Fruit fly (Drosophila melanogaster) whole organism, embryonic: ENCODE data around the gene CG32333.
A peak's percentile ranks its signal among the peaks of the same experiment; 100 is the strongest.

Source experiments
- Asciz ChIP-seq: fragments of 200-800 bp; sonication (Bioruptor generic); optimal IDR thresholded peaks from 2 replicates; lab custom pipeline; 2017; ENCODE audit warnings: missing biosample characterization, mild to moderate bottlenecking, missing genetic modification characterization, missing genetic modification reagents
- CG10209 ChIP-seq: fragments of 200-800 bp; sonication (Bioruptor generic); optimal IDR thresholded peaks from 3 replicates; lab custom pipeline; 2017; ENCODE audit warnings: missing biosample characterization, mild to moderate bottlenecking, missing genetic modification characterization, missing genetic modification reagents
- CG10366 ChIP-seq: fragments of 200-800 bp; sonication (Bioruptor generic); IDR thresholded peaks from 2 replicates; pipeline ENCODE4 v1.3.6; 2022; ENCODE audit warnings: missing biosample characterization, missing genetic modification characterization
- CG11504 ChIP-seq: fragments of 200-800 bp; sonication (Bioruptor generic); optimal IDR thresholded peaks from 3 replicates; lab custom pipeline; 2019; ENCODE audit warnings: missing biosample characterization, mild to moderate bottlenecking, missing genetic modification characterization, moderate library complexity
- CG13296 ChIP-seq: fragments of 200-800 bp; sonication (Bioruptor generic); optimal IDR thresholded peaks from 3 replicates; lab custom pipeline; 2018; ENCODE audit warnings: missing biosample characterization, mild to moderate bottlenecking, missing genetic modification characterization
- CG13424 ChIP-seq: fragments of 200-800 bp; sonication (Bioruptor generic); optimal IDR thresholded peaks from 2 replicates; lab custom pipeline; 2019; ENCODE audit warnings: missing biosample characterization, mild to moderate bottlenecking, missing genetic modification characterization, moderate library complexity
- CG13894 ChIP-seq: fragments of 200-800 bp; sonication (Bioruptor generic); optimal IDR thresholded peaks from 3 replicates; lab custom pipeline; 2018; ENCODE audit warnings: missing biosample characterization, mild to moderate bottlenecking, missing genetic modification characterization, moderate library complexity
- CG14710 ChIP-seq: fragments of 200-800 bp; sonication (Bioruptor generic); optimal IDR thresholded peaks from 3 replicates; lab custom pipeline; 2019; ENCODE audit warnings: missing biosample characterization, mild to moderate bottlenecking, missing genetic modification characterization, moderate library complexity
- CG15514 ChIP-seq: fragments of 200-800 bp; sonication (Bioruptor generic); optimal IDR thresholded peaks from 3 replicates; lab custom pipeline; 2017; ENCODE audit warnings: missing biosample characterization, missing genetic modification characterization, mild to moderate bottlenecking, moderate library complexity, missing genetic modification reagents
- CG1602 ChIP-seq: fragments of 200-800 bp; sonication (Bioruptor generic); optimal IDR thresholded peaks from 3 replicates; lab custom pipeline; 2016; ENCODE audit warnings: missing biosample characterization, missing genetic modification characterization
- CG17186 ChIP-seq: fragments of 200-800 bp; sonication (Bioruptor generic); optimal IDR thresholded peaks from 3 replicates; lab custom pipeline; 2017; ENCODE audit warnings: missing biosample characterization, missing genetic modification reagents, missing genetic modification characterization
- CG17361 ChIP-seq: fragments of 200-800 bp; sonication (Bioruptor generic); IDR thresholded peaks from 3 replicates; pipeline ENCODE4 v1.3.6; 2022; ENCODE audit warnings: missing biosample characterization, missing genetic modification characterization
- CG17912 ChIP-seq: fragments of 200-800 bp; sonication (Bioruptor generic); optimal IDR thresholded peaks from 2 replicates; lab custom pipeline; 2018; ENCODE audit warnings: missing biosample characterization, mild to moderate bottlenecking, missing genetic modification characterization
- CG18476 ChIP-seq: fragments of 200-800 bp; sonication (Bioruptor generic); optimal IDR thresholded peaks from 2 replicates; lab custom pipeline; 2016; ENCODE audit warnings: missing biosample characterization, mild to moderate bottlenecking, missing genetic modification characterization
- CG2678 ChIP-seq: fragments of 200-800 bp; sonication (Bioruptor generic); optimal IDR thresholded peaks from 3 replicates; lab custom pipeline; 2019; ENCODE audit warnings: missing biosample characterization, mild to moderate bottlenecking, missing genetic modification characterization, moderate library complexity
- CG30403 ChIP-seq: fragments of 200-800 bp; sonication (Bioruptor generic); optimal IDR thresholded peaks from 3 replicates; lab custom pipeline; 2016; ENCODE audit warnings: missing biosample characterization, missing genetic modification characterization
- CG31388 ChIP-seq: fragments of 200-800 bp; sonication (Bioruptor generic); optimal IDR thresholded peaks from 2 replicates; lab custom pipeline; 2016; ENCODE audit warnings: missing biosample characterization, missing genetic modification characterization
- CG33213 ChIP-seq: fragments of 200-800 bp; sonication (Bioruptor generic); optimal IDR thresholded peaks from 3 replicates; lab custom pipeline; 2016; ENCODE audit warnings: missing biosample characterization, missing genetic modification characterization
- CG3407 ChIP-seq: fragments of 200-800 bp; sonication (Bioruptor generic); optimal IDR thresholded peaks from 2 replicates; lab custom pipeline; 2018; ENCODE audit warnings: missing biosample characterization, mild to moderate bottlenecking, missing genetic modification characterization
- CG4424 ChIP-seq: fragments of 200-800 bp; sonication (Bioruptor generic); optimal IDR thresholded peaks from 3 replicates; lab custom pipeline; 2016; ENCODE audit warnings: missing biosample characterization, missing genetic modification characterization
- CG4617 ChIP-seq: fragments of 200-800 bp; sonication (Bioruptor generic); optimal IDR thresholded peaks from 3 replicates; lab custom pipeline; 2016; ENCODE audit warnings: missing biosample characterization, missing genetic modification characterization, borderline replicate concordance
- CG5953 ChIP-seq: fragments of 200-800 bp; sonication (Bioruptor generic); IDR thresholded peaks from 2 replicates; pipeline ENCODE4 v1.3.6; 2022; ENCODE audit warnings: missing biosample characterization, missing genetic modification characterization
- CG7987 ChIP-seq: fragments of 200-800 bp; sonication (Bioruptor generic); optimal IDR thresholded peaks from 2 replicates; lab custom pipeline; 2018; ENCODE audit warnings: missing biosample characterization, mild to moderate bottlenecking, missing genetic modification characterization, moderate library complexity
- CG8290 ChIP-seq, 3 experiments: fragments of 200-800 bp; sonication (Bioruptor generic); optimal IDR thresholded peaks; 2 replicates each; lab custom pipeline; 2016 to 2019; ENCODE audit warnings: missing biosample characterization in 3 of 3, missing genetic modification characterization in 3 of 3, mild to moderate bottlenecking in 2 of 3, moderate library complexity in 1 of 3
- CrebB ChIP-seq: fragments of 200-800 bp; sonication (Bioruptor generic); optimal IDR thresholded peaks from 3 replicates; lab custom pipeline; 2018; ENCODE audit warnings: missing biosample characterization, mild to moderate bottlenecking, missing genetic modification characterization
- D19B ChIP-seq: fragments of 200-800 bp; sonication (Bioruptor generic); optimal IDR thresholded peaks from 2 replicates; lab custom pipeline; 2017; ENCODE audit warnings: missing biosample characterization, mild to moderate bottlenecking, missing genetic modification characterization
- Dbx ChIP-seq: fragments of 200-800 bp; sonication (Bioruptor generic); IDR thresholded peaks from 3 replicates; pipeline ENCODE4 v1.3.6; 2022; ENCODE audit warnings: missing biosample characterization, missing genetic modification characterization
- Gug ChIP-seq: fragments of 200-800 bp; sonication (Bioruptor generic); IDR thresholded peaks from 4 replicates; pipeline ENCODE4 v1.3.6; 2022; ENCODE audit warnings: missing biosample characterization, missing genetic modification characterization
- Hey ChIP-seq: fragments of 200-800 bp; sonication (Bioruptor generic); optimal IDR thresholded peaks from 3 replicates; lab custom pipeline; 2018; ENCODE audit warnings: missing biosample characterization, mild to moderate bottlenecking, missing genetic modification characterization
- Hr3 ChIP-seq: fragments of 200-800 bp; sonication (Bioruptor generic); optimal IDR thresholded peaks from 3 replicates; lab custom pipeline; 2016; ENCODE audit warnings: missing biosample characterization, missing genetic modification characterization
- Lhr ChIP-seq: fragments of 200-800 bp; sonication (Bioruptor generic); optimal IDR thresholded peaks from 3 replicates; lab custom pipeline; 2017; ENCODE audit warnings: mild to moderate bottlenecking, missing biosample characterization, missing genetic modification reagents, missing genetic modification characterization
- Lpt ChIP-seq: fragments of >200 bp; optimal IDR thresholded peaks from 2 replicates; lab custom pipeline; 2018; ENCODE audit warnings: missing biosample characterization, missing genetic modification characterization
- Pdp1 ChIP-seq, 2 experiments: fragments of 200-800 bp; sonication (Bioruptor generic); optimal IDR thresholded peaks; 3 replicates each; lab custom pipeline; 2016; ENCODE audit warnings: missing biosample characterization in 2 of 2, missing genetic modification characterization in 2 of 2, mild to moderate bottlenecking in 1 of 2, moderate library complexity in 1 of 2
- Ptx1 ChIP-seq: fragments of 200-800 bp; sonication (Bioruptor generic); IDR thresholded peaks from 2 replicates; pipeline ENCODE4 v1.3.6; 2022; ENCODE audit warnings: missing biosample characterization, missing genetic modification characterization
- Ravus ChIP-seq: fragments of 200-800 bp; sonication (Bioruptor generic); IDR thresholded peaks from 2 replicates; pipeline ENCODE4 v1.3.6; 2022; ENCODE audit warnings: missing biosample characterization, missing genetic modification characterization
- Six4 ChIP-seq: fragments of 200-800 bp; sonication (Bioruptor generic); optimal IDR thresholded peaks from 2 replicates; lab custom pipeline; 2016; ENCODE audit warnings: missing biosample characterization, missing genetic modification characterization
- Sox100B ChIP-seq: fragments of 200-800 bp; sonication (Bioruptor generic); optimal IDR thresholded peaks from 3 replicates; lab custom pipeline; 2018; ENCODE audit warnings: missing biosample characterization, mild to moderate bottlenecking, missing genetic modification characterization
- Taf1 ChIP-seq: fragments of 200-800 bp; sonication (Bioruptor generic); IDR thresholded peaks from 2 replicates; pipeline ENCODE4 v1.3.6; 2022; ENCODE audit warnings: missing biosample characterization, missing genetic modification characterization
- YL-1 ChIP-seq: fragments of 200-800 bp; sonication (Bioruptor generic); optimal IDR thresholded peaks from 3 replicates; lab custom pipeline; 2017; ENCODE audit warnings: missing biosample characterization, mild to moderate bottlenecking, missing genetic modification characterization
- dan ChIP-seq: fragments of 200-800 bp; sonication (Bioruptor generic); IDR thresholded peaks from 2 replicates; pipeline ENCODE4 v1.3.6; 2022; ENCODE audit warnings: missing biosample characterization, missing genetic modification characterization
- dati ChIP-seq: fragments of 200-800 bp; sonication (Bioruptor generic); IDR thresholded peaks from 2 replicates; pipeline ENCODE4 v1.3.6; 2022; ENCODE audit warnings: missing biosample characterization, missing genetic modification characterization
- disco-r ChIP-seq: fragments of 200-800 bp; sonication (Bioruptor generic); optimal IDR thresholded peaks from 2 replicates; lab custom pipeline; 2016; ENCODE audit warnings: missing biosample characterization, missing genetic modification characterization
- gfzf ChIP-seq: fragments of 200-800 bp; sonication (Bioruptor generic); optimal IDR thresholded peaks from 2 replicates; lab custom pipeline; 2016; ENCODE audit warnings: missing biosample characterization, mild to moderate bottlenecking, missing genetic modification characterization, moderate library complexity
- gt ChIP-seq: fragments of 200-800 bp; sonication (Bioruptor generic); IDR thresholded peaks from 2 replicates; pipeline ENCODE4 v1.3.6; 2022; ENCODE audit warnings: missing biosample characterization, missing genetic modification characterization
- klu ChIP-seq: fragments of 200-800 bp; sonication (Bioruptor generic); IDR thresholded peaks from 2 replicates; pipeline ENCODE4 v1.3.6; 2022; ENCODE audit warnings: missing biosample characterization, missing genetic modification characterization
- oc ChIP-seq: fragments of 200-800 bp; sonication (Bioruptor generic); optimal IDR thresholded peaks from 2 replicates; lab custom pipeline; 2018; ENCODE audit warnings: missing biosample characterization, mild to moderate bottlenecking, missing genetic modification characterization, moderate library complexity
- row ChIP-seq: fragments of 200-800 bp; sonication (Bioruptor generic); IDR thresholded peaks from 3 replicates; pipeline ENCODE4 v1.3.6; 2022; ENCODE audit warnings: missing biosample characterization, missing genetic modification characterization
- salm ChIP-seq: fragments of 200-800 bp; sonication (Bioruptor generic); optimal IDR thresholded peaks from 2 replicates; lab custom pipeline; 2018; ENCODE audit warnings: missing biosample characterization, mild to moderate bottlenecking, missing genetic modification characterization
- slou ChIP-seq: fragments of 200-800 bp; sonication (Bioruptor generic); optimal IDR thresholded peaks from 3 replicates; lab custom pipeline; 2016; ENCODE audit warnings: missing biosample characterization, missing genetic modification characterization

The CG32333 gene

dm6 chr3L:1320230-1320930, 44.6 kb downstream of the CG32333 start (continued):
- TF ChIP-seq row (GFP tag; lab: Robert Waterston, UW) (peak; percentile 48), Lpt (no peak), CrebB (tag; lab: Kevin White, UChicago) (no peak), CG13894 (tag; lab: Kevin White, UChicago) (no peak), Lhr (no peak), CG13296 (no peak), Gug (GFP tag; lab: Robert Waterston, UW) (0 out of 4 replicates have a peak, but pooled peaks have one; percentile 2), gfzf (GFP tag; lab: Kevin White, UChicago) (no peak), CG14710 (no peak), CG1602 (no peak), Dbx (GFP tag; lab: Robert Waterston, UW) (0 out of 3 replicates have a peak, but pooled peaks have one; percentile 24), dan (GFP tag; lab: Robert Waterston, UW) (no peak), Ravus (GFP tag; lab: Robert Waterston, UW) (no peak), CG30403 (GFP tag; lab: Kevin White, UChicago) (peak; percentile 28), D19B (no peak), Pdp1 (GFP tag; optimal IDR thresholded peaks at IDR 0.05; lab: Kevin White, UChicago) (peak in 1 of 2 experiments; percentile 21), klu (GFP tag; lab: Robert Waterston, UW) (no peak), CG11504 (tag; lab: Kevin White, UChicago) (peak; percentile 54), CG13424 (peak; percentile 5), Taf1 (GFP tag; lab: Robert Waterston, UW) (no peak), salm (tag; lab: Kevin White, UChicago) (peak; percentile 36), Hr3 (no peak), CG10209 (GFP tag; lab: Kevin White, UChicago) (peak; percentile 14), CG15514 (GFP tag; lab: Kevin White, UChicago) (peak; percentile 4), Ptx1 (peak; percentile 33; the same call in 1 of the 2 replicates), CG3407 (GFP tag; lab: Kevin White, UChicago) (no peak), oc (tag; lab: Kevin White, UChicago) (no peak), Six4 (GFP tag; lab: Kevin White, UChicago) (no peak), dati (GFP tag; lab: Robert Waterston, UW) (no peak), CG33213 (GFP tag; lab: Kevin White, UChicago) (no peak), Sox100B (GFP tag; lab: Kevin White, UChicago) (peak; percentile 7), CG7987 (GFP tag; lab: Kevin White, UChicago) (no peak), YL-1 (GFP tag; lab: Kevin White, UChicago) (no peak), CG17912 (no peak), CG8290 (GFP tag; optimal IDR thresholded peaks at IDR 0.05; lab: Kevin White, UChicago) (no peak), CG8290 (tag; optimal IDR thresholded peaks at IDR 0.05; lab: Kevin White, UChicago) (peak in 1 of 2 experiments; percentile 5), CG4617 (no peak), disco-r (GFP tag; lab: Kevin White, UChicago) (no peak), CG4424 (GFP tag; lab: Kevin White, UChicago) (no peak), CG17186 (no peak), Hey (tag; lab: Kevin White, UChicago) (no peak), slou (GFP tag; lab: Kevin White, UChicago) (no peak), CG5953 (GFP tag; lab: Robert Waterston, UW) (peak; percentile 49; the same call in 1 of the 2 replicates), gt (GFP tag; lab: Robert Waterston, UW) (peak; percentile 10; the same call in 1 of the 2 replicates), CG17361 (GFP tag; lab: Robert Waterston, UW) (0 out of 3 replicates have a peak, but pooled peaks have one; percentile 23), CG31388 (GFP tag; lab: Kevin White, UChicago) (no peak), CG2678 (tag; lab: Kevin White, UChicago) (peak; percentile 49), CG18476 (GFP tag; lab: Kevin White, UChicago) (no peak), CG10366 (GFP tag; lab: Robert Waterston, UW) (peak; percentile 46), Asciz (GFP tag; lab: Kevin White, UChicago) (no peak)
